Worm (Caenorhabditis elegans): ENCODE data around the gene aakg-4.

- TF ChIP-seq K11D2.4 (GFP tag; IDR thresholded peaks at IDR 0.05) (peak; percentile 93), bed-2 (GFP tag; IDR thresholded peaks at IDR 0.05) (no peak)
Measured at ce11 chrX:2364703-2365299, 45.7 kb upstream of the aakg-4 start.

Measured in whole organism, young adult.